Fruit fly (Drosophila melanogaster): ENCODE results near the gene CG31076.

The CG31076 gene

DNA sequence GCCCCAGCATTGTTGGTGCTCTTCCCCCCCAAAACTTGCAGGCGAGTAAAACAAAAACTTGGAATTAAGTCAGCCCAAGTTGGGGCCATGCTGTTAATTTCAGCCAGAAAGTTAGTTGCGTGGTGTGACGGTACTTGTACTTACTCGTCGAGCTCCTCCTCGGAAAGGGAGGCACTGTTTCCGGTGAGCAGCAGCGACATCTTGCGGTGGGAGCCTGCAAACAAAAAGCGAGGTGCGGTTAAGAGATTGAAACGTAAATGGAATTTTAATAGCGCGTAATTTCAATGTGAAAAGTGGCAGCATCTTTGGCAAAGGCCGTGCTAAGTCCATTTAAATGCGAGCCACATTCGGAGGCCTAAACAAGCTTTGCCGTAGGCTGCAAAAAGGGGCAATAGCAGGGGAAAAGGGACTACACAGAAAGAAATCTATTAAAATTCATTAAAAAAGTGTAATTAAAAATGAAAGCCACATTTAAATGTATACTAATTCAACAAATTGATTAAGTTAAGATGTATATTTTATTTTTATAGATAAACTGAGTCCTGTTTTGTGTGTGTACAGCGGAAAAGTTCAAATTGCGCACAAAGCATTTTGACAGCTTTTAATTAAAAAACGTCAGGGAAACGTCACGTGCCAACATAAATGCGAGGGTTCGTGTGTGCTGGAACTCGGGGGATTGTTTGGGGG, 33.1 kb downstream of the CG31076 start:
- TF ChIP-seq CG8159 (tag; optimal IDR thresholded peaks at IDR 0.05) (no peak), CG12605 (GFP tag; IDR thresholded peaks at IDR 0.05) (no peak), CG13204 (GFP tag; optimal IDR thresholded peaks at IDR 0.05) (no peak), D1 (tag; optimal IDR thresholded peaks at IDR 0.05) (no peak), Pif1A (GFP tag; optimal IDR thresholded peaks at IDR 0.05) (no peak), rn (GFP tag; IDR thresholded peaks at IDR 0.05) (no peak), gl (tag; optimal IDR thresholded peaks at IDR 0.05) (no peak), CG34367 (tag; optimal IDR thresholded peaks at IDR 0.05) (no peak), CG9948 (tag; optimal IDR thresholded peaks at IDR 0.05) (no peak), CG17806 (tag; optimal IDR thresholded peaks at IDR 0.05) (no peak), fd96Ca (GFP tag; IDR thresholded peaks at IDR 0.05) (no peak), CG4496 (GFP tag; IDR thresholded peaks at IDR 0.05) (no peak; the same call in 2 of the 3 replicates), CG14655 (GFP tag; optimal IDR thresholded peaks at IDR 0.05) (no peak), CG10348 (GFP tag; IDR thresholded peaks at IDR 0.05) (no peak)

DNA sequence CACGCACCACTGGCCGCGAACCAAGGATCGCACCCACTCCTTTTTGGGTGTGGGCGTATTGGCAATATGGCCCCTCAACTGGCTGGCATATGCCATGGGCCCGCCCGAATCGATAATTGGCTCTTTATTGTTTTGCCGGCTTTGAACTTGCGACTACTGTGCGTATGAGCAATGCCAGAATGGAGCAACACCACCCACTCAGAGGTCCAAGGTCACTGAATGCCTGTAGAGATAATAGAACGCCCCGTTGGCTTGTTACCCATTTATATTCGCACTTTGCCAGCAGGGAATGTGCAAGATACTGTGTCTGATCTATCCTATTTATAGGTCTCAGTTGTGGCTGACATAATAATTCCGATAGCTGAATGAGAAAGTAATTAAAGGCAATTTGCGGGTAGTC, 34.1 kb downstream of the CG31076 start:
- TF ChIP-seq Ets98B (GFP tag; IDR thresholded peaks at IDR 0.05) (no peak), CG8301 (tag; optimal IDR thresholded peaks at IDR 0.05) (no peak), rn (GFP tag; IDR thresholded peaks at IDR 0.05) (no peak), CG13204 (GFP tag; optimal IDR thresholded peaks at IDR 0.05) (no peak), CG32121 (GFP tag; IDR thresholded peaks at IDR 0.05) (no peak), CG8159 (tag; optimal IDR thresholded peaks at IDR 0.05) (no peak), CG4496 (GFP tag; IDR thresholded peaks at IDR 0.05) (no peak), Pif1A (GFP tag; optimal IDR thresholded peaks at IDR 0.05) (no peak)

DNA sequence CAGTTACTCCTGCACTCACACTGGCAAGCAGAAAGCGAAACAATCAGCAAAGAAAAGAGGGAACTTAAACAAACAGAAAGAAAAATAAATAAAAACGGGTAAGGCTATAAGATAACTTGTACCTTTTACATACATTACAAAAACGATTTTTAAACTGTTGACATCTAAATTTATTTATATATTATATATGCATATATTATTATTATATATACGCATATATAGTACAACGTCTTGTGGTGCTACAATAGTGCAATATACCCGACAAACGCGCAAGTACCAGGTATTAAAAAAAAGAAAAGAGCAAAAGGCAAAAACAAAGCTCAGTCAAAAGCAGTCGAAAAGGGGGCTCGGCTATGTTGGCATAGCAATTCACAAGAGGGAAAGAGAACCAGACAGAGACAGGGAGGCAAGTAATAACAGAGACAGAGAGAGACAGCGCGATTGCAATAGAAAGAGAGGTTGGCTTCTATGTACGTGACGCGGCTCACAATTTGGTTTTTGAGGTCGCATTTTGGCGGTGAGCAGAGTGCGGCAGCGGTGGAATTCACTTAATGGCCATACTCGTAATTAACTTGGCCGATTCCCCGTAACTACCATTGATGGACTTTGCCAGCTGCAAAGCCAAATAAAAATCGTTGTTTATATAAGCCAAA, 35.5 kb downstream of the CG31076 start:
- TF ChIP-seq EcR (GFP tag; optimal IDR thresholded peaks at IDR 0.05), result peak; percentile 86
- TF ChIP-seq Pif1A (GFP tag; optimal IDR thresholded peaks at IDR 0.05), result peak; percentile 88
- TF ChIP-seq CG8159 (tag; optimal IDR thresholded peaks at IDR 0.05), result peak; percentile 96
- peak; percentile 95 for TF ChIP-seq CG12605 (GFP tag; IDR thresholded peaks at IDR 0.05)
- TF ChIP-seq gl (tag; optimal IDR thresholded peaks at IDR 0.05), result peak; percentile 94
- TF ChIP-seq CG4496 (GFP tag; IDR thresholded peaks at IDR 0.05), result peak; percentile 96
- peak; percentile 86 for TF ChIP-seq CG8301 (tag; optimal IDR thresholded peaks at IDR 0.05)
- TF ChIP-seq CG10348 (GFP tag; IDR thresholded peaks at IDR 0.05), result peak; percentile 71
- TF ChIP-seq CG17806 (tag; optimal IDR thresholded peaks at IDR 0.05), result peak; percentile 97
- peak; percentile 97 for TF ChIP-seq CG15710 (tag; optimal IDR thresholded peaks at IDR 0.05)
- TF ChIP-seq Ets98B (GFP tag; IDR thresholded peaks at IDR 0.05), result peak; percentile 96
- TF ChIP-seq D1 (tag; optimal IDR thresholded peaks at IDR 0.05), result peak; percentile 94
- peak; percentile 85 for TF ChIP-seq CG13204 (GFP tag; optimal IDR thresholded peaks at IDR 0.05)
- peak; percentile 92 for TF ChIP-seq Pif1B (GFP tag; optimal IDR thresholded peaks at IDR 0.05)
- peak; percentile 96 for TF ChIP-seq CG9948 (tag; optimal IDR thresholded peaks at IDR 0.05)
- TF ChIP-seq CG32121 (GFP tag; IDR thresholded peaks at IDR 0.05), result peak; percentile 94
- peak; percentile 93 for TF ChIP-seq Snoo (tag; optimal IDR thresholded peaks at IDR 0.05)
- peak; percentile 96 for TF ChIP-seq CG34367 (tag; optimal IDR thresholded peaks at IDR 0.05)
- TF ChIP-seq rn (GFP tag; IDR thresholded peaks at IDR 0.05), result peak; percentile 95
- TF ChIP-seq CG14655 (GFP tag; optimal IDR thresholded peaks at IDR 0.05), result peak; percentile 90
- peak; percentile 91 for TF ChIP-seq fd96Ca (GFP tag; IDR thresholded peaks at IDR 0.05)

DNA sequence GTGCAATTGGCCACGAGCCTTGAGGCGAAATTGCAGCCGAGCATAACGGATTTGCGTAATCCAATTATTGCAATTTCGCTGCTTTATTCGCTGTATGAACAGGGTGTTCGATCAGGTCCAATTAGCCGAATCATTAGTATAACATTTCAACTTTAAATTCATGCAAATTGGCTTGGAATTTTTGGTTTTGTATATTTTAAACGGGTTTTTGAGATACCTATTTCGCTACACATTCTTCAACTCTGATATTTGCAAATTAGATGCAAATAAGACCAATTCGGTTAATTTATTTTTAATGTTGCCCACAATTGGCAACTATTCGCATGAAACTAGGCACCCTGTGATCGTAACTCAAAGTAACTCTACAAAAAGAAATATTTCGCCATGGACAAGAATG, 36.2 kb downstream of the CG31076 start:
- TF ChIP-seq gl (tag; optimal IDR thresholded peaks at IDR 0.05) (peak; percentile 86), Ets98B (GFP tag; IDR thresholded peaks at IDR 0.05) (peak; percentile 84), CG13204 (GFP tag; optimal IDR thresholded peaks at IDR 0.05) (peak; percentile 16), CG17806 (tag; optimal IDR thresholded peaks at IDR 0.05) (peak; percentile 97), rn (GFP tag; IDR thresholded peaks at IDR 0.05) (peak; percentile 86), fd96Ca (GFP tag; IDR thresholded peaks at IDR 0.05) (peak; percentile 93; the same call in 2 of the 3 replicates), CG14655 (GFP tag; optimal IDR thresholded peaks at IDR 0.05) (peak; percentile 91), CG32121 (GFP tag; IDR thresholded peaks at IDR 0.05) (peak; percentile 85), EcR (GFP tag; optimal IDR thresholded peaks at IDR 0.05) (no peak), CG12605 (GFP tag; IDR thresholded peaks at IDR 0.05) (peak; percentile 87), CG8301 (tag; optimal IDR thresholded peaks at IDR 0.05) (peak; percentile 94), Pif1A (GFP tag; optimal IDR thresholded peaks at IDR 0.05) (peak; percentile 96), CG4496 (GFP tag; IDR thresholded peaks at IDR 0.05) (peak; percentile 94), Pif1B (GFP tag; optimal IDR thresholded peaks at IDR 0.05) (peak; percentile 87), CG8159 (tag; optimal IDR thresholded peaks at IDR 0.05) (peak; percentile 96), CG10348 (GFP tag; IDR thresholded peaks at IDR 0.05) (peak; percentile 77), CG9948 (tag; optimal IDR thresholded peaks at IDR 0.05) (peak; percentile 98), CG34367 (tag; optimal IDR thresholded peaks at IDR 0.05) (peak; percentile 96), D1 (tag; optimal IDR thresholded peaks at IDR 0.05) (peak; percentile 95), Snoo (tag; optimal IDR thresholded peaks at IDR 0.05) (no peak), CG15710 (tag; optimal IDR thresholded peaks at IDR 0.05) (peak; percentile 94)

DNA sequence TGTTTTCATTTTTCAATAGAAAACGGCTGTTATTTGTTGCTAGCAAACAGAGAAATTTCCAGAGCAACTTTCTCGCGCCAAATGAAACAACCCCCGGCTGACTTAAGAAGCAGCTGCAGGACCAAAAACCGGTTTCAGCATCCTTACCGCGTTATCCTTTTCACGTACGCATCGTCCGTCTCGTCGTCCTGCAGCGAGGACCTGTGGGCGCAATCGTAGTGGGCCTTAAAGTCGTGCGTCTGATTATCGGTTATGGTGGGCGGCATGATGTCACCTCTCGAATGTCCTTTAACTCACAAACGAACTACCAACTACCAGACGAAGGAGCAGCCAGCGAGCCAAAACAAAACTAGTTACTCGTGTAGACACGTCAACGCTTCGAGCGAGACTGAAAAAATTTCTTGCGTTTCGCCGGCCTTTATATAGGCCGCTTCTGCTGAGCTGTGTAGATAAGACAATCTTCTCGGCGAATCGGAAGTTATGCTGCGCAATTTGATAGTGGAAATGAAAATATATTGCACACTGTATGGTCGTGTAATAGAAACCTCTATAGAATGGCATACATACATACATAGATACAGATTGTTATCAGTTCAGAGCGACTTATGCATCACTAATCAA, 36.7 kb downstream of the CG31076 start:
- TF ChIP-seq CG8159 (tag; optimal IDR thresholded peaks at IDR 0.05) (no peak), CG8301 (tag; optimal IDR thresholded peaks at IDR 0.05) (no peak), gl (tag; optimal IDR thresholded peaks at IDR 0.05) (no peak), fd96Ca (GFP tag; IDR thresholded peaks at IDR 0.05) (no peak), EcR (GFP tag; optimal IDR thresholded peaks at IDR 0.05) (no peak), CG13204 (GFP tag; optimal IDR thresholded peaks at IDR 0.05) (no peak), CG14655 (GFP tag; optimal IDR thresholded peaks at IDR 0.05) (no peak), CG9948 (tag; optimal IDR thresholded peaks at IDR 0.05) (no peak), CG4496 (GFP tag; IDR thresholded peaks at IDR 0.05) (no peak), Pif1A (GFP tag; optimal IDR thresholded peaks at IDR 0.05) (no peak), CG15710 (tag; optimal IDR thresholded peaks at IDR 0.05) (no peak), CG17806 (tag; optimal IDR thresholded peaks at IDR 0.05) (no peak), D1 (tag; optimal IDR thresholded peaks at IDR 0.05) (no peak)
